Worm (Caenorhabditis elegans) whole organism, L2 larva: ENCODE data around the gene icap-1.

Experiments
- mdl-1 ChIP-seq, 2 experiments: fragments of 150-350 bp in 1 of 2; sonication (generic microtip) in 1 of 2; optimal IDR thresholded peaks; 2 replicates each; lab custom pipeline; 2017; ENCODE audit warnings: missing biosample characterization in 2 of 2, missing genetic modification characterization in 2 of 2
- peb-1 ChIP-seq: fragments of 150-350 bp; optimal IDR thresholded peaks from 2 replicates; lab custom pipeline; 2014; ENCODE audit warnings: missing biosample characterization, missing genetic modification characterization

ce11 chrIV:13776745-13777144 is 10.0 kb downstream of the icap-1 start:
- TF ChIP-seq peb-1 (tag; lab: Kevin White, UChicago) = no peak
- TF ChIP-seq mdl-1 (tag; optimal IDR thresholded peaks at IDR 0.05; lab: Kevin White, UChicago) = no peak
